Fruit fly (Drosophila melanogaster) whole organism, adult: ENCODE data around the gene E2f1.

ENCODE experiments used
- CG33017 ChIP-seq: fragments of 200-800 bp; sonication (Bioruptor generic); optimal IDR thresholded peaks from 2 replicates; lab custom pipeline; 2018; ENCODE audit warnings: missing biosample characterization, mild to moderate bottlenecking, missing genetic modification characterization, moderate library complexity
- CG7101 ChIP-seq: fragments of 200-800 bp; sonication (Bioruptor generic); optimal IDR thresholded peaks from 2 replicates; lab custom pipeline; 2018; ENCODE audit warnings: missing biosample characterization, mild to moderate bottlenecking, missing genetic modification characterization, moderate library complexity
- Clk ChIP-seq: fragments of 200-800 bp; sonication (Bioruptor generic); optimal IDR thresholded peaks from 2 replicates; lab custom pipeline; 2017; ENCODE audit warnings: missing biosample characterization, missing genetic modification characterization
- Crg-1 ChIP-seq: fragments of 200-800 bp; sonication (Bioruptor generic); optimal IDR thresholded peaks from 2 replicates; lab custom pipeline; 2016; ENCODE audit warnings: missing biosample characterization, missing genetic modification characterization
- bab1 ChIP-seq: fragments of 200-800 bp; sonication (Bioruptor generic); optimal IDR thresholded peaks from 3 replicates; lab custom pipeline; 2019; ENCODE audit warnings: missing biosample characterization, mild to moderate bottlenecking, missing genetic modification characterization, moderate library complexity
- kay ChIP-seq: fragments of 200-800 bp; sonication (Bioruptor generic); peaks from one replicate; lab custom pipeline; 2016; ENCODE audit warnings: missing biosample characterization, missing genetic modification characterization, borderline replicate concordance

DNA sequence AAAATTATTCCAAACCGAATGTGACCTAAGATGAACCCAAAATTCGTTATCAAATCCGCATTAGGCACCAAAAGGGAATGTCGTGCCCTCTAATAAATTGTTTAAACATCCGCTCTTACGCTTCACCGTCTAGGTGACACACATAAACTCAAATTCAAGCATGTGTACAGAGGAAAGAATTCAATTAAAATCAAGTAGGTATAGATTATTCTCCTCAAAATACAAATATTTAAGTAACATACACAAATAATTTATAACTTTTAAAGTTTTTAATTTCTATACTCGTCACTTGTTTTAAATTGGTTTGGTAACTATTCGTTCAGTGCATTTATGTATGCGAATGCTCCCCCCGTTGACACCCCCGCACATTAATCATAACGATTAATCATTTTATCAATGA lies 5.3 kb downstream of the E2f1 start:
- TF ChIP-seq CG33017 (tag; lab: Kevin White, UChicago) (no peak), bab1 (GFP tag; lab: Kevin White, UChicago) (no peak), kay (no peak), Crg-1 (GFP tag; lab: Kevin White, UChicago) (no peak), Clk (GFP tag; lab: Kevin White, UChicago) (no peak), CG7101 (no peak)
